Worm (Caenorhabditis elegans) whole organism, L3 larva: ENCODE measurements around the gene K02D10.8.
A peak's percentile ranks its signal among the peaks of the same experiment; 100 is the strongest.

Experiments used
- R02D3.7 ChIP-seq: fragments of 150-350 bp; optimal IDR thresholded peaks from 2 replicates; lab custom pipeline; 2014; ENCODE audit warnings: missing biosample characterization, missing genetic modification characterization
- ZK546.5 ChIP-seq: sonication (generic microtip); optimal IDR thresholded peaks from 2 replicates; lab custom pipeline; 2017; ENCODE audit warnings: missing biosample characterization, missing genetic modification characterization
- ama-1 ChIP-seq: fragments of 150-350 bp; optimal IDR thresholded peaks from 2 replicates; lab custom pipeline; 2018
- ceh-16 ChIP-seq: sonication (generic microtip); optimal IDR thresholded peaks from 2 replicates; lab custom pipeline; 2017; ENCODE audit warnings: missing biosample characterization, missing genetic modification characterization
- ceh-28 ChIP-seq: fragments of 150-350 bp; optimal IDR thresholded peaks from 2 replicates; lab custom pipeline; 2014; ENCODE audit warnings: missing biosample characterization, missing genetic modification reagents, missing genetic modification characterization
- ceh-82 ChIP-seq: fragments of 150-350 bp; optimal IDR thresholded peaks from 2 replicates; lab custom pipeline; 2014; ENCODE audit warnings: missing biosample characterization, missing genetic modification characterization
- ceh-9 ChIP-seq: sonication (generic microtip); optimal IDR thresholded peaks from 2 replicates; lab custom pipeline; 2018; ENCODE audit warnings: missing biosample characterization, missing genetic modification characterization
- daf-12 ChIP-seq: fragments of 150-350 bp; optimal IDR thresholded peaks from 2 replicates; lab custom pipeline; 2014; ENCODE audit warnings: missing biosample characterization, missing genetic modification reagents, missing genetic modification characterization
- egl-5 ChIP-seq: fragments of 150-350 bp; optimal IDR thresholded peaks from 2 replicates; lab custom pipeline; 2017; ENCODE audit warnings: missing biosample characterization, missing genetic modification reagents, missing genetic modification characterization, inconsistent platforms
- elt-2 ChIP-seq: sonication (generic microtip); optimal IDR thresholded peaks from 2 replicates; lab custom pipeline; 2016; ENCODE audit warnings: missing genetic modification reagents, mild to moderate bottlenecking, missing genetic modification characterization, missing compliant biosample characterization
- elt-3 ChIP-seq, 3 experiments: fragments of 150-350 bp in 1 of 3; sonication (generic microtip) in 2 of 3; optimal IDR thresholded peaks; 2 replicates in 2 of 3; 4 replicates in 1 of 3; lab custom pipeline; 2014 to 2017; ENCODE audit warnings: missing biosample characterization in 3 of 3, missing genetic modification characterization in 3 of 3
- eor-1 ChIP-seq, 2 experiments: fragments of 150-350 bp; optimal IDR thresholded peaks; 2 replicates each; lab custom pipeline; 2014 to 2018; ENCODE audit warnings: missing biosample characterization in 2 of 2, missing genetic modification characterization in 2 of 2
- fkh-10 ChIP-seq: sonication (generic microtip); optimal IDR thresholded peaks from 2 replicates; lab custom pipeline; 2017; ENCODE audit warnings: missing biosample characterization, missing genetic modification reagents, missing genetic modification characterization
- fkh-2 ChIP-seq: fragments of 150-350 bp; optimal IDR thresholded peaks from 2 replicates; lab custom pipeline; 2014; ENCODE audit warnings: missing biosample characterization, missing genetic modification reagents, missing genetic modification characterization
- hmg-11 ChIP-seq: sonication (generic microtip); optimal IDR thresholded peaks from 2 replicates; lab custom pipeline; 2016; ENCODE audit warnings: missing genetic modification characterization, missing compliant biosample characterization
- lin-15B ChIP-seq: fragments of 150-350 bp; optimal IDR thresholded peaks from 2 replicates; lab custom pipeline; 2014; ENCODE audit warnings: missing biosample characterization, missing genetic modification characterization
- mdl-1 ChIP-seq: fragments of 150-350 bp; optimal IDR thresholded peaks from 2 replicates; lab custom pipeline; 2014; ENCODE audit warnings: missing biosample characterization, missing genetic modification characterization
- mml-1 ChIP-seq: fragments of 150-350 bp; sonication (generic microtip); optimal IDR thresholded peaks from 3 replicates; lab custom pipeline; 2014; ENCODE audit warnings: missing biosample characterization, missing genetic modification characterization
- nfya-1 ChIP-seq: sonication (generic microtip); optimal IDR thresholded peaks from 2 replicates; lab custom pipeline; 2017; ENCODE audit warnings: missing genetic modification characterization, mild to moderate bottlenecking, missing compliant biosample characterization, antibody characterized with exemption, moderate library complexity; ENCODE audit not compliant: insufficient read depth
- nhr-11 ChIP-seq: fragments of 150-350 bp; optimal IDR thresholded peaks from 2 replicates; lab custom pipeline; 2014; ENCODE audit warnings: missing biosample characterization, missing genetic modification characterization
- nhr-12 ChIP-seq: fragments of 150-350 bp; optimal IDR thresholded peaks from 2 replicates; lab custom pipeline; 2014; ENCODE audit warnings: missing biosample characterization, missing genetic modification characterization
- nhr-237 ChIP-seq: fragments of 150-350 bp; optimal IDR thresholded peaks from 2 replicates; lab custom pipeline; 2014; ENCODE audit warnings: missing biosample characterization, missing genetic modification characterization
- nhr-25 ChIP-seq: sonication (generic microtip); optimal IDR thresholded peaks from 2 replicates; lab custom pipeline; 2017; ENCODE audit warnings: missing biosample characterization, missing genetic modification characterization
- nhr-28 ChIP-seq: fragments of 150-350 bp; optimal IDR thresholded peaks from 2 replicates; lab custom pipeline; 2014; ENCODE audit warnings: missing biosample characterization, missing genetic modification characterization
- nhr-43 ChIP-seq: sonication (generic microtip); optimal IDR thresholded peaks from 2 replicates; lab custom pipeline; 2016; ENCODE audit warnings: mild to moderate bottlenecking, missing genetic modification characterization, missing compliant biosample characterization; ENCODE audit not compliant: poor library complexity, severe bottlenecking
- nhr-76 ChIP-seq: fragments of 150-350 bp; sonication (generic microtip); optimal IDR thresholded peaks from 5 replicates; lab custom pipeline; 2014; ENCODE audit warnings: missing biosample characterization, missing genetic modification characterization
- pha-4 ChIP-seq: fragments of 150-350 bp; optimal IDR thresholded peaks from 2 replicates; lab custom pipeline; 2014; ENCODE audit warnings: missing biosample characterization, missing genetic modification reagents, missing genetic modification characterization
- pqm-1 ChIP-seq: fragments of 150-350 bp; optimal IDR thresholded peaks from 2 replicates; lab custom pipeline; 2017; ENCODE audit warnings: missing biosample characterization, missing genetic modification characterization, inconsistent platforms
- skn-1 ChIP-seq: fragments of 150-350 bp; optimal IDR thresholded peaks from 2 replicates; lab custom pipeline; 2014; ENCODE audit warnings: missing biosample characterization, missing genetic modification characterization
- snpc-4 ChIP-seq: fragments of 150-350 bp; optimal IDR thresholded peaks from 2 replicates; lab custom pipeline; 2014; ENCODE audit warnings: missing biosample characterization, missing genetic modification characterization
- tbx-2 ChIP-seq: sonication (generic microtip); optimal IDR thresholded peaks from 2 replicates; lab custom pipeline; 2016; ENCODE audit warnings: mild to moderate bottlenecking, missing genetic modification characterization, missing compliant biosample characterization
- unc-39 ChIP-seq: sonication (generic microtip); optimal IDR thresholded peaks from 4 replicates; lab custom pipeline; 2017; ENCODE audit warnings: missing biosample characterization, missing genetic modification characterization
- unc-62 ChIP-seq: fragments of 150-350 bp; sonication (generic microtip); optimal IDR thresholded peaks from 4 replicates; lab custom pipeline; 2014; ENCODE audit warnings: missing biosample characterization, missing genetic modification reagents, missing genetic modification characterization
- ztf-11 ChIP-seq: fragments of 150-350 bp; optimal IDR thresholded peaks from 2 replicates; lab custom pipeline; 2014; ENCODE audit warnings: missing biosample characterization, missing genetic modification characterization
- ztf-4 ChIP-seq: fragments of 150-350 bp; optimal IDR thresholded peaks from 2 replicates; lab custom pipeline; 2014; ENCODE audit warnings: missing biosample characterization, missing genetic modification characterization

K02D10.8 gene

ce11 chrIII:8741276-8741860 is 44.8 kb upstream of the K02D10.8 start, which contains the start of gene pdhk-2 (continued):
- TF ChIP-seq mml-1 (tag; lab: Kevin White, UChicago): no peak
- TF ChIP-seq ceh-82 (tag; lab: Kevin White, UChicago): peak; percentile 78
- peak; percentile 73 for TF ChIP-seq unc-62
- TF ChIP-seq lin-15B: peak; percentile 95
- peak; percentile 92 for TF ChIP-seq hmg-11 (tag; lab: Kevin White, UChicago)
- TF ChIP-seq fkh-10 (GFP tag; lab: Kevin White, UChicago): peak; percentile 66
- peak; percentile 79 for TF ChIP-seq snpc-4 (tag; lab: Kevin White, UChicago)
- no peak for TF ChIP-seq elt-3 (tag; optimal IDR thresholded peaks at IDR 0.05; lab: Kevin White, UChicago)
- no peak for TF ChIP-seq unc-39 (tag; lab: Kevin White, UChicago)
- TF ChIP-seq mdl-1 (tag; lab: Kevin White, UChicago): peak; percentile 48
- peak; percentile 7 for TF ChIP-seq nhr-28 (tag; lab: Kevin White, UChicago)
- TF ChIP-seq ceh-28: peak; percentile 82
- peak; percentile 75 for TF ChIP-seq egl-5
- TF ChIP-seq nhr-237 (tag; lab: Kevin White, UChicago): no peak
- TF ChIP-seq ztf-4 (tag; lab: Kevin White, UChicago): peak; percentile 40
- TF ChIP-seq ZK546.5 (tag; lab: Kevin White, UChicago): no peak
- peak; percentile 71 for TF ChIP-seq pqm-1 (tag; lab: Kevin White, UChicago)
- peak; percentile 88 for TF ChIP-seq tbx-2 (tag; lab: Kevin White, UChicago)
- TF ChIP-seq nhr-25 (tag; lab: Kevin White, UChicago): peak; percentile 91
- TF ChIP-seq ama-1 (lab: Kevin White, UChicago): peak; percentile 57
- peak; percentile 88 for TF ChIP-seq R02D3.7 (tag; lab: Kevin White, UChicago)
- TF ChIP-seq pha-4: peak; percentile 97
- peak; percentile 46 for TF ChIP-seq nhr-11
- no peak for TF ChIP-seq eor-1 (tag; optimal IDR thresholded peaks at IDR 0.05; lab: Kevin White, UChicago)
- peak; percentile 92 for TF ChIP-seq nfya-1 (tag; lab: Kevin White, UChicago)
- TF ChIP-seq nhr-76 (tag; lab: Kevin White, UChicago): no peak
- TF ChIP-seq, all 47 proteins: peak for 32

ce11 chrIII:8741955-8742354 is 44.2 kb upstream of the K02D10.8 start:
- no peak for TF ChIP-seq ceh-9 (tag; lab: Kevin White, UChicago)
- no peak for TF ChIP-seq nhr-76 (tag; lab: Kevin White, UChicago)
- TF ChIP-seq elt-3 (tag; optimal IDR thresholded peaks at IDR 0.05; lab: Kevin White, UChicago): no peak
- TF ChIP-seq hmg-11 (tag; lab: Kevin White, UChicago): no peak
- no peak for TF ChIP-seq elt-2 (tag; lab: Kevin White, UChicago)
- no peak for TF ChIP-seq ceh-16 (tag; lab: Kevin White, UChicago)
- no peak for TF ChIP-seq ztf-11 (tag; lab: Kevin White, UChicago)
- TF ChIP-seq ztf-4 (tag; lab: Kevin White, UChicago): no peak
- TF ChIP-seq pqm-1 (tag; lab: Kevin White, UChicago): no peak
- TF ChIP-seq egl-5: no peak
- TF ChIP-seq nhr-12 (tag; lab: Kevin White, UChicago): no peak
- TF ChIP-seq mdl-1 (tag; lab: Kevin White, UChicago): no peak

- TF ChIP-seq elt-2 (tag; lab: Kevin White, UChicago) (no peak), skn-1 (no peak), daf-12 (tag; lab: Kevin White, UChicago) (no peak), nhr-43 (no peak), tbx-2 (tag; lab: Kevin White, UChicago) (no peak), eor-1 (tag; optimal IDR thresholded peaks at IDR 0.05; lab: Kevin White, UChicago) (no peak), fkh-2 (tag; lab: Kevin White, UChicago) (no peak), fkh-10 (GFP tag; lab: Kevin White, UChicago) (no peak), nhr-25 (tag; lab: Kevin White, UChicago) (no peak), R02D3.7 (tag; lab: Kevin White, UChicago) (no peak), nhr-11 (no peak), ztf-11 (tag; lab: Kevin White, UChicago) (no peak), lin-15B (no peak), ceh-82 (tag; lab: Kevin White, UChicago) (no peak), nhr-237 (tag; lab: Kevin White, UChicago) (no peak)
These were observed 43.6 kb upstream of the K02D10.8 start for ce11 chrIII:8742584-8742983.
